Worm (Caenorhabditis elegans) whole organism, young adult: ENCODE data around the gene sid-3.

Experiments
- B0035.1 ChIP-seq: sonication (generic microtip); optimal IDR thresholded peaks from 2 replicates; lab custom pipeline; 2016; ENCODE audit warnings: missing genetic modification characterization, mild to moderate bottlenecking, missing compliant biosample characterization, missing genotype, missing genetic modification reagents
- B0336.3 ChIP-seq: fragments of 200-800 bp; sonication (Bioruptor generic); IDR thresholded peaks from 2 replicates; pipeline ENCODE4 v1.3.6; 2022; ENCODE audit warnings: missing genetic modification characterization, missing compliant biosample characterization
- C06A6.2 ChIP-seq: fragments of 200-800 bp; sonication (Bioruptor generic); conservative IDR thresholded peaks from 2 replicates; pipeline ENCODE4 v1.3.6; 2022; ENCODE audit warnings: missing genetic modification characterization, missing compliant biosample characterization
- C17E4.6 ChIP-seq: fragments of 200-800 bp; sonication (Bioruptor generic); IDR thresholded peaks from 2 replicates; pipeline ENCODE4 v1.3.6; 2022; ENCODE audit warnings: missing genetic modification reagents, missing genetic modification characterization, missing compliant biosample characterization
- F10E7.11 ChIP-seq: sonication (generic microtip); optimal IDR thresholded peaks from 2 replicates; lab custom pipeline; 2017; ENCODE audit warnings: mild to moderate bottlenecking, missing genetic modification characterization, moderate library complexity, missing compliant biosample characterization
- F39B2.1 ChIP-seq: fragments of 200-800 bp; sonication (Bioruptor generic); IDR thresholded peaks from 2 replicates; pipeline ENCODE4 v1.3.6; 2022; ENCODE audit warnings: missing genetic modification reagents, missing genetic modification characterization, missing compliant biosample characterization
- F55B11.4 ChIP-seq: sonication (generic microtip); optimal IDR thresholded peaks from 2 replicates; lab custom pipeline; 2016; ENCODE audit warnings: missing compliant biosample characterization, missing genetic modification characterization, borderline replicate concordance; ENCODE audit not compliant: insufficient read depth
- K11D2.4 ChIP-seq: fragments of 200-800 bp; sonication (Bioruptor generic); IDR thresholded peaks from 2 replicates; pipeline ENCODE4 v1.3.6; 2022; ENCODE audit warnings: missing genetic modification reagents, missing genetic modification characterization, missing compliant biosample characterization
- T07F8.4 ChIP-seq: sonication (generic microtip); optimal IDR thresholded peaks from 2 replicates; lab custom pipeline; 2016; ENCODE audit warnings: mild to moderate bottlenecking, missing genetic modification characterization, moderate library complexity, missing compliant biosample characterization
- Y53G8AR.9 ChIP-seq: fragments of 200-800 bp; sonication (Bioruptor generic); conservative IDR thresholded peaks from 2 replicates; pipeline ENCODE4 v1.3.6; 2022; ENCODE audit warnings: missing genetic modification reagents, missing genetic modification characterization, missing compliant biosample characterization
- Y79H2A.3 ChIP-seq: fragments of 200-800 bp; sonication (Bioruptor generic); conservative IDR thresholded peaks from 2 replicates; pipeline ENCODE4 v1.3.6; 2022; ENCODE audit warnings: missing genetic modification reagents, missing genetic modification characterization, missing compliant biosample characterization
- ZK185.1 ChIP-seq: sonication (generic microtip); optimal IDR thresholded peaks from 2 replicates; lab custom pipeline; 2016; ENCODE audit warnings: mild to moderate bottlenecking, missing genetic modification characterization, missing compliant biosample characterization; ENCODE audit not compliant: poor library complexity, severe bottlenecking
- ama-1 ChIP-seq, 3 experiments: fragments of 150-350 bp in 1 of 3; sonication (generic microtip) in 2 of 3; optimal IDR thresholded peaks; 2 replicates each; lab custom pipeline; 2014 to 2018; ENCODE audit warnings: missing biosample characterization in 2 of 3, missing genetic modification characterization in 2 of 3, missing genetic modification reagents in 2 of 3
- aptf-3 ChIP-seq: fragments of 200-800 bp; sonication (Bioruptor generic); IDR thresholded peaks from 2 replicates; pipeline ENCODE4 v1.3.6; 2022; ENCODE audit warnings: missing genetic modification characterization, missing compliant biosample characterization
- atf-7 ChIP-seq: sonication (generic microtip); optimal IDR thresholded peaks from 2 replicates; lab custom pipeline; 2017; ENCODE audit warnings: mild to moderate bottlenecking, missing genetic modification characterization, missing compliant biosample characterization
- athp-1 ChIP-seq: sonication (generic microtip); optimal IDR thresholded peaks from 2 replicates; lab custom pipeline; 2017; ENCODE audit warnings: mild to moderate bottlenecking, missing genetic modification characterization, missing compliant biosample characterization
- bed-2 ChIP-seq: fragments of 200-800 bp; sonication (Bioruptor generic); IDR thresholded peaks from 2 replicates; pipeline ENCODE4 v1.3.6; 2022; ENCODE audit warnings: missing genetic modification reagents, missing genetic modification characterization, missing compliant biosample characterization
- ccch-3 ChIP-seq: fragments of 200-800 bp; sonication (Bioruptor generic); optimal IDR thresholded peaks from 2 replicates; lab custom pipeline; 2018; ENCODE audit warnings: mild to moderate bottlenecking, missing genetic modification characterization, missing compliant biosample characterization
- cebp-2 ChIP-seq: fragments of 200-800 bp; sonication (Bioruptor generic); IDR thresholded peaks from 2 replicates; pipeline ENCODE4 v1.3.6; 2022; ENCODE audit warnings: missing genetic modification characterization, missing compliant biosample characterization
- ceh-91 ChIP-seq: fragments of 200-800 bp; sonication (Bioruptor generic); IDR thresholded peaks from 2 replicates; pipeline ENCODE4 v1.3.6; 2022; ENCODE audit warnings: missing genetic modification reagents, missing genetic modification characterization, missing compliant biosample characterization
- die-1 ChIP-seq: sonication (generic microtip); optimal IDR thresholded peaks from 2 replicates; lab custom pipeline; 2016; ENCODE audit warnings: missing genotype, mild to moderate bottlenecking, missing genetic modification characterization, missing compliant biosample characterization
- dox-1 ChIP-seq: fragments of 200-800 bp; sonication (Bioruptor generic); IDR thresholded peaks from 2 replicates; pipeline ENCODE4 v1.3.6; 2022; ENCODE audit warnings: missing genetic modification reagents, missing genetic modification characterization, missing compliant biosample characterization
- efl-1 ChIP-seq: fragments of 150-350 bp; optimal IDR thresholded peaks from 2 replicates; lab custom pipeline; 2014; ENCODE audit warnings: missing biosample characterization, missing genetic modification reagents, missing genetic modification characterization
- hlh-26 ChIP-seq: fragments of 200-800 bp; sonication (Bioruptor generic); conservative IDR thresholded peaks from 2 replicates; pipeline ENCODE4 v1.3.6; 2022; ENCODE audit warnings: missing genetic modification reagents, missing genetic modification characterization, missing compliant biosample characterization
- hmg-1.2 ChIP-seq: fragments of 200-800 bp; sonication (Bioruptor generic); IDR thresholded peaks from 2 replicates; pipeline ENCODE4 v1.3.6; 2022; ENCODE audit warnings: missing genetic modification reagents, missing genetic modification characterization, missing compliant biosample characterization
- let-607 ChIP-seq, 2 experiments: fragments of 200-800 bp in 1 of 2; sonication (Bioruptor generic) in 1 of 2; sonication (generic microtip) in 1 of 2; optimal IDR thresholded peaks; 2 replicates each; lab custom pipeline; 2016 to 2018; ENCODE audit warnings: mild to moderate bottlenecking in 2 of 2, missing compliant biosample characterization in 2 of 2, missing genetic modification characterization in 2 of 2, moderate library complexity in 2 of 2, missing genotype in 1 of 2
- lin-35 ChIP-seq, 3 experiments: fragments of 150-350 bp in 2 of 3; sonication (generic microtip) in 1 of 3; optimal IDR thresholded peaks; 2 replicates each; lab custom pipeline; 2014 to 2018; ENCODE audit warnings: missing biosample characterization in 3 of 3, missing genetic modification characterization in 3 of 3, missing genetic modification reagents in 3 of 3
- lin-40 ChIP-seq: sonication (generic microtip); optimal IDR thresholded peaks from 2 replicates; lab custom pipeline; 2016; ENCODE audit warnings: missing genetic modification characterization, mild to moderate bottlenecking, missing compliant biosample characterization, missing genotype, missing genetic modification reagents
- lsl-1 ChIP-seq: fragments of 200-800 bp; sonication (Bioruptor generic); optimal IDR thresholded peaks from 2 replicates; lab custom pipeline; 2018; ENCODE audit warnings: mild to moderate bottlenecking, missing genetic modification characterization, moderate library complexity, missing compliant biosample characterization
- madf-10 ChIP-seq: sonication (generic microtip); optimal IDR thresholded peaks from 2 replicates; lab custom pipeline; 2016; ENCODE audit warnings: mild to moderate bottlenecking, missing genetic modification characterization, missing compliant biosample characterization
- mcd-1 ChIP-seq: fragments of 200-800 bp; sonication (Bioruptor generic); IDR thresholded peaks from 2 replicates; pipeline ENCODE4 v1.3.6; 2022; ENCODE audit warnings: missing genetic modification reagents, missing genetic modification characterization, missing compliant biosample characterization
- mel-28 ChIP-seq: sonication (generic microtip); optimal IDR thresholded peaks from 2 replicates; lab custom pipeline; 2016; ENCODE audit warnings: borderline replicate concordance, mild to moderate bottlenecking, missing genetic modification characterization, missing compliant biosample characterization
- mes-4 ChIP-seq: sonication (generic microtip); optimal IDR thresholded peaks from 2 replicates; lab custom pipeline; 2016; ENCODE audit warnings: missing genotype, missing genetic modification characterization, missing compliant biosample characterization
- mxl-1 ChIP-seq: sonication (generic microtip); optimal IDR thresholded peaks from 2 replicates; lab custom pipeline; 2016; ENCODE audit warnings: missing genetic modification characterization, missing compliant biosample characterization
- nfyb-1 ChIP-seq: fragments of 200-800 bp; sonication (Bioruptor generic); IDR thresholded peaks from 2 replicates; pipeline ENCODE4 v1.3.6; 2022; ENCODE audit warnings: missing genetic modification reagents, missing genetic modification characterization, missing compliant biosample characterization
- nhr-120 ChIP-seq: fragments of 200-800 bp; sonication (Bioruptor generic); IDR thresholded peaks from 2 replicates; pipeline ENCODE4 v1.3.6; 2022; ENCODE audit warnings: missing genetic modification characterization, missing compliant biosample characterization
- nhr-90 ChIP-seq: sonication (generic microtip); optimal IDR thresholded peaks from 2 replicates; lab custom pipeline; 2016; ENCODE audit warnings: missing genotype, mild to moderate bottlenecking, missing genetic modification characterization, missing compliant biosample characterization
- sptf-2 ChIP-seq: fragments of 200-800 bp; sonication (Bioruptor generic); optimal IDR thresholded peaks from 2 replicates; lab custom pipeline; 2018; ENCODE audit warnings: mild to moderate bottlenecking, missing genetic modification characterization, missing compliant biosample characterization
- ztf-25 ChIP-seq: fragments of 200-800 bp; sonication (Bioruptor generic); IDR thresholded peaks from 2 replicates; pipeline ENCODE4 v1.3.6; 2022; ENCODE audit warnings: missing genetic modification reagents, missing genetic modification characterization, missing compliant biosample characterization
- ztf-28 ChIP-seq: fragments of 200-800 bp; sonication (Bioruptor generic); IDR thresholded peaks from 2 replicates; pipeline ENCODE4 v1.3.6; 2022; ENCODE audit warnings: missing genetic modification reagents, missing genetic modification characterization, missing compliant biosample characterization
- ztf-6 ChIP-seq: fragments of 200-800 bp; sonication (Bioruptor generic); IDR thresholded peaks from 2 replicates; pipeline ENCODE4 v1.3.6; 2022; ENCODE audit warnings: missing genetic modification reagents, missing genetic modification characterization, missing compliant biosample characterization

sid-3 gene

DNA sequence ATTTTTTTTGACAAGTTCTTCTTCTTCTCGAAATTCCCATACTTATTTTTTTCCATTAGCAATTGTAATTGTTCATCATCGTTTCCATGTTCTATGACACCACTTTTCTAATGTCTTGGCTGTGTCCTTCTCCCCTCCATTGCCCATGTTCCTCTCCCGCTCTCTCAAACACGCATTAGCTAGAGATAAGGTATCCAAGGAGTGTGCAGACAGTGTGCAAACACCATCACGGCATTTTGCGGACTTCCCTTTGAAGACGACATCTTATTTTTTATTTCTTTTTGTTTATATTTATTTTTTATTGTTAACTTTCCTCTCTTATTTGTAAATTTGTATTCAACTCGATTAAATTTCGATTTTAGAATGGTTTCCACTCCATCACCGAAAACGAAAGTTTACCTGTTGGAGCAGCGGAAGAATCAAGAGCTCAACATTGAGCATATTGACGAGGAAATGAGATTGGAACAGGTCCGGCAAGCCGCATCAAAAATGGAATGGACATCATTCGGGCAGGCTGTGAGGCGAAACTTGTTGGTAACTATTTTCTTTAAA is 34.9 kb upstream of the sid-3 start, which contains the start of gene mdt-1.2 (continued):
- peak in 1 of 2 experiments; percentile 45 for TF ChIP-seq let-607 (tag; optimal IDR thresholded peaks at IDR 0.05; lab: Kevin White, UChicago)
- no peak for TF ChIP-seq Y53G8AR.9 (GFP tag; lab: Robert Waterston, UW)
- no peak for TF ChIP-seq madf-10 (tag; lab: Kevin White, UChicago)
- no peak for TF ChIP-seq atf-7 (tag; lab: Kevin White, UChicago)
- no peak for TF ChIP-seq ztf-28 (GFP tag; lab: Robert Waterston, UW)
- TF ChIP-seq B0336.3 (GFP tag; lab: Robert Waterston, UW), result no peak
- no peak for TF ChIP-seq aptf-3 (GFP tag; lab: Robert Waterston, UW)
- TF ChIP-seq nhr-120 (GFP tag; lab: Robert Waterston, UW), result no peak
- TF ChIP-seq F10E7.11 (tag; lab: Kevin White, UChicago), result no peak
- TF ChIP-seq efl-1 (GFP tag; lab: Kevin White, UChicago), result no peak
- no peak for TF ChIP-seq cebp-2
- no peak for TF ChIP-seq athp-1 (tag; lab: Kevin White, UChicago)
- no peak for TF ChIP-seq K11D2.4
- 0 out of 2 replicates have a peak, but pooled peaks have one; percentile 35 for TF ChIP-seq dox-1 (GFP tag; lab: Robert Waterston, UW)
- no peak for TF ChIP-seq F39B2.1 (GFP tag; lab: Robert Waterston, UW)
- TF ChIP-seq hlh-26 (GFP tag; lab: Robert Waterston, UW), result no peak
- peak; percentile 74 for TF ChIP-seq lin-40 (tag; lab: Kevin White, UChicago)
- TF ChIP-seq ama-1 (optimal IDR thresholded peaks at IDR 0.05; lab: Kevin White, UChicago), result no peak
- TF ChIP-seq ama-1 (GFP tag; optimal IDR thresholded peaks at IDR 0.05; lab: Kevin White, UChicago), result no peak
- peak; percentile 91 for TF ChIP-seq hmg-1.2 (GFP tag; lab: Robert Waterston, UW)
- no peak for TF ChIP-seq ztf-25 (GFP tag; lab: Robert Waterston, UW)
- no peak for TF ChIP-seq mel-28 (tag; lab: Kevin White, UChicago)
- no peak for TF ChIP-seq sptf-2 (GFP tag; lab: Kevin White, UChicago)
- no peak for TF ChIP-seq mes-4 (tag; lab: Kevin White, UChicago)
- TF ChIP-seq T07F8.4, result no peak
- no peak for TF ChIP-seq lsl-1
- no peak for TF ChIP-seq C17E4.6 (GFP tag; lab: Robert Waterston, UW)
- no peak for TF ChIP-seq ceh-91 (GFP tag; lab: Robert Waterston, UW)
- TF ChIP-seq bed-2 (GFP tag; lab: Robert Waterston, UW), result no peak
- TF ChIP-seq Y79H2A.3 (GFP tag; lab: Robert Waterston, UW), result no peak
- peak in 1 of 3 experiments; percentile 54 for TF ChIP-seq lin-35 (GFP tag; optimal IDR thresholded peaks at IDR 0.05; lab: Kevin White, UChicago)
- TF ChIP-seq ccch-3 (GFP tag; lab: Kevin White, UChicago), result no peak
- no peak for TF ChIP-seq F55B11.4 (tag; lab: Kevin White, UChicago)
- TF ChIP-seq nfyb-1 (GFP tag; lab: Robert Waterston, UW), result peak; percentile 42; the same call in 1 of the 2 replicates
- TF ChIP-seq mxl-1, result no peak
- no peak for TF ChIP-seq B0035.1 (tag; lab: Kevin White, UChicago)
- TF ChIP-seq C06A6.2 (GFP tag; lab: Robert Waterston, UW), result no peak
- TF ChIP-seq, all 124 proteins: peak for 14

DNA sequence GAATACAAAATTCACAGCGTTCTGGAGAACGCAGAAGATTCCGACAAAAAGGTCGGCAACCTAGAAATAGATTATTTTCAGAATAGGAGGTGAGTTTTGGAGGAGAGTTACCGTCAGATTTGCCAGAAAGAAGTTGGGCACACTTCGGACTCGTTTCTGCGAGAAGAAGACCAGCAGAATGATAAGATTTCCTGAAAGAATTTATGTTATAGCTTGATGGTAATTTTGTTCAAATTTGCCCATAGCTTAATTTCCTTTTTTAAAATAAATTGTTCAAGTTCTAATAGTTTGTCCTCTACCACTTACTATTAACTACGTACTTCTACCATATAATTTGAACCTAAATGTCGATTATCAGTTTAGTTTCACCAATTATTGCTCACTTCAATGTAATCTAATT is 29.1 kb upstream of the sid-3 start:
- TF ChIP-seq mcd-1 (GFP tag; lab: Robert Waterston, UW) (no peak), nhr-90 (tag; lab: Kevin White, UChicago) (no peak), ztf-6 (GFP tag; lab: Robert Waterston, UW) (no peak), ZK185.1 (tag; lab: Kevin White, UChicago) (no peak), die-1 (no peak)
